Fruit fly (Drosophila melanogaster): ENCODE measurements around the gene nes.

nes gene

DNA sequence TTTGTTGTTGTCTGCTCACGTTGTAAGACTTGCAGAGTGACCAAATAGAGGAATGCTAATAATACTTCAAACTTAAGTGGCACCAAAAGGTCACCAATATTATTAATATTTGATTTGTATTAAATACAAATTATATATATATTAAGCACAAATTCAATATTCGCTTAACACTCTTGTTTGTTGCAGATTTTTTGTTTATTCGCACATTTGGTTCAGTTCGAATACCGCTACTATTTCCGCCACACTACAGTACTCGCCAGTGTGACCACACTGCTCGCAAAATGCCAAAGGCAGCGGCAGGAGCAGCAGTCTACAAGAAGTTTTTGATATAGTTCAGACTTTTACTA, 3.6 kb upstream of the nes start, which contains the start of gene Max (continued):
- no peak for TF ChIP-seq dati (GFP tag; IDR thresholded peaks at IDR 0.05)
- peak; percentile 90 for TF ChIP-seq MBD-R2 (GFP tag; IDR thresholded peaks at IDR 0.05)
- TF ChIP-seq B-H2 (GFP tag; optimal IDR thresholded peaks at IDR 0.05), result peak; percentile 82
- TF ChIP-seq dan (GFP tag; IDR thresholded peaks at IDR 0.05), result no peak
- TF ChIP-seq Xrp1 (GFP tag; IDR thresholded peaks at IDR 0.05), result peak; percentile 78
- no peak for TF ChIP-seq CG14860 (GFP tag; IDR thresholded peaks at IDR 0.05; ENCODE audit: partially characterized antibody)
- TF ChIP-seq CG4820 (GFP tag; optimal IDR thresholded peaks at IDR 0.05), result peak; percentile 13
- TF ChIP-seq ems (GFP tag; optimal IDR thresholded peaks at IDR 0.05), result peak; percentile 30
- no peak for TF ChIP-seq pros (GFP tag; optimal IDR thresholded peaks at IDR 0.05)
- TF ChIP-seq lola (GFP tag; optimal IDR thresholded peaks at IDR 0.05), result peak in 1 of 3 experiments; percentile 66
- peak; percentile 76 for TF ChIP-seq sug (tag; optimal IDR thresholded peaks at IDR 0.05)
- no peak for TF ChIP-seq HLHmδ (GFP tag; optimal IDR thresholded peaks at IDR 0.05)
- no peak for TF ChIP-seq NK7.1 (GFP tag; optimal IDR thresholded peaks at IDR 0.05)
- TF ChIP-seq CG6689 (GFP tag; IDR thresholded peaks at IDR 0.05), result peak; percentile 80
- no peak for TF ChIP-seq grn (GFP tag; optimal IDR thresholded peaks at IDR 0.05)
- TF ChIP-seq org-1 (GFP tag; optimal IDR thresholded peaks at IDR 0.05), result peak; percentile 7
- no peak for TF ChIP-seq nerfin-2 (GFP tag; IDR thresholded peaks at IDR 0.05; ENCODE audit: partially characterized antibody)
- TF ChIP-seq CG10366 (GFP tag; IDR thresholded peaks at IDR 0.05), result peak; percentile 77
- peak; percentile 64 for TF ChIP-seq CG12155 (GFP tag; optimal IDR thresholded peaks at IDR 0.05)
- TF ChIP-seq Doc2 (GFP tag; IDR thresholded peaks at IDR 0.05), result no peak
- peak; percentile 84 for TF ChIP-seq CG2712 (tag; optimal IDR thresholded peaks at IDR 0.05)
- peak; percentile 87 for TF ChIP-seq ci (GFP tag; IDR thresholded peaks at IDR 0.05)
- TF ChIP-seq CG11456 (GFP tag; IDR thresholded peaks at IDR 0.05), result peak; percentile 62; the same call in 2 of the 3 replicates
- peak in 1 of 2 experiments; percentile 73 for TF ChIP-seq bsh (GFP tag; optimal IDR thresholded peaks at IDR 0.05)
- no peak for TF ChIP-seq ab (GFP tag; optimal IDR thresholded peaks at IDR 0.05)
- TF ChIP-seq pb (GFP tag; optimal IDR thresholded peaks at IDR 0.05), result no peak
- peak; percentile 77 for TF ChIP-seq pzg (GFP tag; optimal IDR thresholded peaks at IDR 0.05)
- 0 out of 2 replicates have a peak, but pooled peaks have one; percentile 41 for TF ChIP-seq al (GFP tag; IDR thresholded peaks at IDR 0.05)
- TF ChIP-seq NfI (GFP tag; optimal IDR thresholded peaks at IDR 0.05), result peak; percentile 79
- no peak for TF ChIP-seq CG9876 (GFP tag; optimal IDR thresholded peaks at IDR 0.05)
- TF ChIP-seq CG9727 (GFP tag; optimal IDR thresholded peaks at IDR 0.05), result peak; percentile 58
- peak; percentile 67 for TF ChIP-seq Aef1 (GFP tag; IDR thresholded peaks at IDR 0.05)
- TF ChIP-seq fd3F (GFP tag; optimal IDR thresholded peaks at IDR 0.05), result peak; percentile 54
- no peak for TF ChIP-seq CG8478 (optimal IDR thresholded peaks at IDR 0.05)
- no peak for TF ChIP-seq CG6254 (GFP tag; optimal IDR thresholded peaks at IDR 0.05)
- peak; percentile 48 for TF ChIP-seq ap (GFP tag; IDR thresholded peaks at IDR 0.05)
- TF ChIP-seq vfl (GFP tag; optimal IDR thresholded peaks at IDR 0.05), result peak; percentile 25
- TF ChIP-seq Ets65A (GFP tag), result peak; percentile 41
- no peak for TF ChIP-seq jing (GFP tag; optimal IDR thresholded peaks at IDR 0.05)
- peak; percentile 61; the same call in 1 of the 2 replicates for TF ChIP-seq danr (GFP tag; IDR thresholded peaks at IDR 0.05)
- peak; percentile 67 for TF ChIP-seq Ptx1 (GFP tag; IDR thresholded peaks at IDR 0.05)
- 0 out of 2 replicates have a peak, but pooled peaks have one; percentile 31 for TF ChIP-seq ttk (GFP tag; IDR thresholded peaks at IDR 0.05)
- TF ChIP-seq CkIIα-i1 (GFP tag; IDR thresholded peaks at IDR 0.05), result no peak
- peak; percentile 66 for TF ChIP-seq CG30403 (GFP tag; optimal IDR thresholded peaks at IDR 0.05)
- no peak for TF ChIP-seq HLH4C (GFP tag; IDR thresholded peaks at IDR 0.05; ENCODE audit: partially characterized antibody)
- TF ChIP-seq CG12659 (GFP tag; optimal IDR thresholded peaks at IDR 0.05), result peak; percentile 85
- peak; percentile 85 for TF ChIP-seq CG17829 (tag; optimal IDR thresholded peaks at IDR 0.05)
- peak; percentile 52; the same call in 1 of the 2 replicates for TF ChIP-seq Awh (GFP tag; IDR thresholded peaks at IDR 0.05)
- TF ChIP-seq CG11085 (GFP tag; IDR thresholded peaks at IDR 0.05), result no peak
- TF ChIP-seq Trl (optimal IDR thresholded peaks at IDR 0.05), result no peak
- TF ChIP-seq Trl (GFP tag; optimal IDR thresholded peaks at IDR 0.05), result no peak
- no peak for TF ChIP-seq CG3163 (GFP tag; optimal IDR thresholded peaks at IDR 0.05)
- peak; percentile 44; the same call in 1 of the 2 replicates for TF ChIP-seq Adf1 (GFP tag; IDR thresholded peaks at IDR 0.05)

Measured in whole organism, embryonic.